Fruit fly (Drosophila melanogaster): Measurements from ENCODE around the gene RhoBTB.

The RhoBTB gene

DNA sequence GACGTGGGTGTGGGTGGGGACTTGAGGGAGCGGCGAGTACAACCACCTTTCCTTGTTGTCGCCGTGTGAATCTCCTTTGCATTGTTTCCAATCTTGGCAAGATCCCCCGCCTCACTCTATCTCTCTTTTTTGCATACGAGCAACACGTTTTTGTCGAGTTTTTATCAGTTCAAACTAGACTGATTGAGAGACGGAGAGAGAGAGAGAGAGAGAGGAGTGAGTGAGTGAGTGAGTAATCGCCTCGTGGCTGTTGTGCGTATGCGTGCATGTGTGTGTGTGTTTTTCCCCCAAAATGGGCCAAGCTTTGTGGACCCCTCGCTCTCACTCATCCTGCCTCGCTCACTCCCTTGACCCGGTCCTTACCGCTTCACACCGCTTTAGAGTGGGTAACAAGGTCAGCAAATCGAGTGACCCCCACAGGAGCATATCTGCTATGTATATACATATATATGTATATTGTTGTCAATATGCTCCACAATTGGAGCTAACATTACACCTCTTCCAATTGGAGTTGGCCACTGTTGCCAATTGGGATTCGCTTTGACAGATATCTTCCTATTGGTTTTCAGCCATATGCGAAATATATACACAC, 26.6 kb upstream of the RhoBTB start:
- no peak for TF ChIP-seq CG17806 (tag; optimal IDR thresholded peaks at IDR 0.05)
- TF ChIP-seq CG32121 (GFP tag; IDR thresholded peaks at IDR 0.05), result 0 out of 2 replicates have a peak, but pooled peaks have one; percentile 29
- peak; percentile 44; the same call in 1 of the 2 replicates for TF ChIP-seq Ets98B (GFP tag; IDR thresholded peaks at IDR 0.05)
- no peak for TF ChIP-seq CG34367 (tag; optimal IDR thresholded peaks at IDR 0.05)
- TF ChIP-seq EcR (GFP tag; optimal IDR thresholded peaks at IDR 0.05), result peak; percentile 95
- no peak for TF ChIP-seq CG8159 (tag; optimal IDR thresholded peaks at IDR 0.05)
- no peak for TF ChIP-seq CG14655 (GFP tag; optimal IDR thresholded peaks at IDR 0.05)
- TF ChIP-seq fd96Ca (GFP tag; IDR thresholded peaks at IDR 0.05), result no peak; the same call in 2 of the 3 replicates
- no peak for TF ChIP-seq gl (tag; optimal IDR thresholded peaks at IDR 0.05)
- TF ChIP-seq CG9948 (tag; optimal IDR thresholded peaks at IDR 0.05), result no peak
- TF ChIP-seq CG15710 (tag; optimal IDR thresholded peaks at IDR 0.05), result no peak
- TF ChIP-seq Pif1B (GFP tag; optimal IDR thresholded peaks at IDR 0.05), result no peak
- no peak for TF ChIP-seq rn (GFP tag; IDR thresholded peaks at IDR 0.05)
- no peak for TF ChIP-seq CG8301 (tag; optimal IDR thresholded peaks at IDR 0.05)
- 0 out of 3 replicates have a peak, but pooled peaks have one; percentile 39 for TF ChIP-seq CG4496 (GFP tag; IDR thresholded peaks at IDR 0.05)
- no peak for TF ChIP-seq Pif1A (GFP tag; optimal IDR thresholded peaks at IDR 0.05)
- TF ChIP-seq CG12605 (GFP tag; IDR thresholded peaks at IDR 0.05), result 0 out of 2 replicates have a peak, but pooled peaks have one; percentile 46
- TF ChIP-seq Snoo (tag; optimal IDR thresholded peaks at IDR 0.05), result no peak
- TF ChIP-seq CG13204 (GFP tag; optimal IDR thresholded peaks at IDR 0.05), result no peak
- TF ChIP-seq CG10348 (GFP tag; IDR thresholded peaks at IDR 0.05), result no peak
- no peak for TF ChIP-seq D1 (tag; optimal IDR thresholded peaks at IDR 0.05)

DNA sequence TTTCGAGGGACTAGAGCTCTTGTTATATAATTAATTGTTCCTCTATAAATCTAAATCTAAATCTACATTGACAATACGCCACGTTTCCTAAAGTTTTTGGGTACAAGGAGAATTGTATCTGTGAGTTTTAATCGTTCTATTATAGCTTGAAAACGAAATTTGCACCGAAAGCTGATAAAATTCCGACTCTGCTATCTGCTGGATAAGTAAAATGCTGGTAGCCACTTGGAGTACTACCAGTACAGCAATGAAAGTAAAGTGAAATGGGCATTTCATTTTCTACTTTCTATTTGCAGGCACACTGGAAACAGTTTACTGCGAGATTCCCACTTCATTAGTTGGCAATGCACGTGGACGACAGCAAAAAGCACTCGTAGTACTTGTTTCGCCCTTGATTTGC, 22.9 kb upstream of the RhoBTB start, which contains the start of gene CG5618:
Gene CG5618 (plus strand): TSS at position 301 of the 400 bp plus-strand sequence.
- TF ChIP-seq CG13204 (GFP tag; optimal IDR thresholded peaks at IDR 0.05) (no peak), CG4496 (GFP tag; IDR thresholded peaks at IDR 0.05) (no peak), CG10348 (GFP tag; IDR thresholded peaks at IDR 0.05) (no peak), Pif1A (GFP tag; optimal IDR thresholded peaks at IDR 0.05) (no peak), CG14655 (GFP tag; optimal IDR thresholded peaks at IDR 0.05) (no peak)

DNA sequence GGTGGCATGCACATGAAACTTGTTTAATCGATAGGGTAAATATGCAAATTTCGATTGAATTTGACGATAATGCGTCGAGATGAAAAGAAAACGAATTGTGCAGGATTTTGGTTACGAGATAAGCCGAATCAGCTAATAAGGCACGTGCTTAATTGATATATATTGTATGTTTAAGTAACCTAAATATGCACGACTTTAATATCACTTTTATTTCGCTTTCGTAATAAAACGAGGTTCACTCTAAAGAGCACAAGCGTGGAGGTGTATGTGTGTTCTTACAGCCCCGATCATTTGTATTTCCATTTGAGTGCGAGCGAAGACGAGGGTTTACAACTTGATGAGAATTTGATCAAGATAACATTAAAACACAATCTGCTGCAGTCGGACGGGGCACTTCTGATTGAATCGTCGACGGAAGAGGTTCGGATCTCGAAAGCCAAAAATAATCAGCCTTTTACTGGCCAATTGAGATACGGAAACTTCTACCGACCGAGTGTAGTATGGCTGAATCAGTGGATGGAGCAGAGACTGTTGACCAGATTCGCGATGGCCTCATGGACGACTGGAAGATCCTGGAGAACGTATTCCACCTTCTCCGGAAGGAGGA, 22.2 kb upstream of the RhoBTB start:
- TF ChIP-seq CG9948 (tag; optimal IDR thresholded peaks at IDR 0.05), result no peak
- TF ChIP-seq CG15710 (tag; optimal IDR thresholded peaks at IDR 0.05), result no peak
- TF ChIP-seq Pif1A (GFP tag; optimal IDR thresholded peaks at IDR 0.05), result no peak
- peak; percentile 87 for TF ChIP-seq CG8159 (tag; optimal IDR thresholded peaks at IDR 0.05)
- TF ChIP-seq CG12605 (GFP tag; IDR thresholded peaks at IDR 0.05), result 0 out of 2 replicates have a peak, but pooled peaks have one; percentile 13
- TF ChIP-seq CG34367 (tag; optimal IDR thresholded peaks at IDR 0.05), result no peak
- no peak for TF ChIP-seq CG17806 (tag; optimal IDR thresholded peaks at IDR 0.05)
- TF ChIP-seq CG32121 (GFP tag; IDR thresholded peaks at IDR 0.05), result 0 out of 2 replicates have a peak, but pooled peaks have one; percentile 9
- no peak for TF ChIP-seq CG14655 (GFP tag; optimal IDR thresholded peaks at IDR 0.05)
- TF ChIP-seq gl (tag; optimal IDR thresholded peaks at IDR 0.05), result no peak
- TF ChIP-seq CG13204 (GFP tag; optimal IDR thresholded peaks at IDR 0.05), result no peak

DNA sequence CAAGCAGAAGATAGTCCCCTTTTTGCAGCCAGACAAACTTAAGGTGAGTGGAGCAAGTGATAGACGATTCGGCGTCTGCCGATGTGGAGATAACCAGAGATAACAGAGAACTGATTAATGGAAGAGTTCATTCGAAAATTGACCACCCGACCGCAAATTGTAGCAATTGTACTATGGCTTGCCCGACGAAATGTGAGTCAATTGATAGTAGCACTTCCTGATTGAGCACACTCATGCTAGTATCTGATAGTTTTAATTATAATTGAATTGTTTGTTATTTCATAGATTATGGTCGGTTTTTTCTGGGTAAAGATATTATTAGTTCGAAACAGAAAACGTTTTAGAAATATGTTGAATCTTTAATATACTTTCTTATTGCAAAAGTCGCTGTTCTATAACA, 21.7 kb upstream of the RhoBTB start:
- no peak for TF ChIP-seq Snoo (tag; optimal IDR thresholded peaks at IDR 0.05)
- no peak for TF ChIP-seq CG10348 (GFP tag; IDR thresholded peaks at IDR 0.05)
- no peak for TF ChIP-seq CG15710 (tag; optimal IDR thresholded peaks at IDR 0.05)
- TF ChIP-seq Ets98B (GFP tag; IDR thresholded peaks at IDR 0.05), result no peak
- no peak for TF ChIP-seq CG13204 (GFP tag; optimal IDR thresholded peaks at IDR 0.05)
- TF ChIP-seq CG12605 (GFP tag; IDR thresholded peaks at IDR 0.05), result no peak
- TF ChIP-seq CG8301 (tag; optimal IDR thresholded peaks at IDR 0.05), result no peak
- no peak for TF ChIP-seq CG32121 (GFP tag; IDR thresholded peaks at IDR 0.05)
- TF ChIP-seq fd96Ca (GFP tag; IDR thresholded peaks at IDR 0.05), result no peak
- TF ChIP-seq Pif1A (GFP tag; optimal IDR thresholded peaks at IDR 0.05), result no peak
- no peak for TF ChIP-seq CG17806 (tag; optimal IDR thresholded peaks at IDR 0.05)
- no peak for TF ChIP-seq D1 (tag; optimal IDR thresholded peaks at IDR 0.05)
- TF ChIP-seq CG14655 (GFP tag; optimal IDR thresholded peaks at IDR 0.05), result no peak

DNA sequence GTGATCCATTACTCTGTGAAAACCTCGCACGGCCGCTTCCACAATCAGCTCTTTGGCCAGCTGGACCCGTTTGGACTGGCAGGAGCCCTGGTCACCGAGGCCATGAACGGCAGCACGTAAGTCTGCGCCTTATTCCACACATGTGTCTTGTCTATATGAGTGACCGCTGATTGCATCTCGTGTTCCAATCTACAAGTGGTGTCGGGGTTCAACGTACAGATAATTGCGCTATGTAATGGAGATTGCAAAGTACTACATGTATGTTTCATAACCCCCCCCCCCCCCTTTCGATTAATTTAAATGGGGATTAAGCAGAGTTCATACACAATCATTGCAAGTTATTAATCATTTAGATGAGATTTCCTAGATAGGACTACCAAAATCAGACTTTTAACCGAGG, 21.2 kb upstream of the RhoBTB start:
- TF ChIP-seq Snoo (tag; optimal IDR thresholded peaks at IDR 0.05) (no peak), EcR (GFP tag; optimal IDR thresholded peaks at IDR 0.05) (peak; percentile 82)

DNA sequence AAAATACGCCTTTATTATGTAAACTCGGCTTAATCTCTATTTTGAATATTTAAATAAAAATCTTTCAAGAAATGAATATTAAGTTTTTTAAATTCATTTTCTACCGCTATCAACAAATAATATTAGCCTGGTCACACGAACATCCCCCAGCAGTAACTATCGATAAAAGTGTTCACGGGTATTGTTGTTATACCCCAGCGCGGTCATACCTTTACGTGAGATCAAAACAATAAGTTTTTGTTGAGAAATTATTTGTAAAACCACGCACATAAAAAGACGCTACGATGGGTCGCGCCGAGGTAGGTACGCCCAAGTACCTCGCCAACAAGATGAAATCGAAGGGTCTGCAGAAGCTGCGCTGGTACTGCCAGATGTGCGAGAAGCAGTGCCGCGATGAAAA, 19.4 kb upstream of the RhoBTB start, which contains the start of gene kin17:
Gene kin17 (plus strand): TSS at position 195 of the 400 bp plus-strand sequence.
- no peak for TF ChIP-seq rn (GFP tag; IDR thresholded peaks at IDR 0.05)
- TF ChIP-seq CG14655 (GFP tag; optimal IDR thresholded peaks at IDR 0.05), result no peak
- no peak for TF ChIP-seq Pif1B (GFP tag; optimal IDR thresholded peaks at IDR 0.05)

DNA sequence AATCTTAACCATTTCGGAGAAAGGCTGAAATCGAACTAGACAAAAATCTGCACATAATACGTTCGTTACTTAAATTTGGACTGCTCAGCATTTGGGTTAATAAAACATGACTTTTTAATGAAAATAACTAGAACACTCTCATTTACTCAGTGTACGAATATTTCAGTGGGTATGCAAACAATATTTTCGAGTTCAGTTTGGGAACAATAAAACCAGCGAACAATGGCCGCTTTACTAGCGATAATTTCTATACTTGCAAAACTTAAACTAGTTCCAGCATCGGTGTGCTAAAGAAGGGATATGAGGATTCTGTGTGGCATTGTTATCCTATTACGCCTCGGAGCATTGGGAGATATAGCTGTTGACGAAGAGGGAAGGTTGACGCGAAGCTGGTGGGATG, 17.8 kb upstream of the RhoBTB start, which contains the start of gene CG5665:
Gene CG5665 (plus strand): TSS at position 301 of the 400 bp plus-strand sequence.
- no peak for TF ChIP-seq CG12605 (GFP tag; IDR thresholded peaks at IDR 0.05)
- TF ChIP-seq CG8301 (tag; optimal IDR thresholded peaks at IDR 0.05), result no peak
- TF ChIP-seq CG17806 (tag; optimal IDR thresholded peaks at IDR 0.05), result no peak
- TF ChIP-seq fd96Ca (GFP tag; IDR thresholded peaks at IDR 0.05), result no peak
- TF ChIP-seq CG10348 (GFP tag; IDR thresholded peaks at IDR 0.05), result no peak
- TF ChIP-seq CG4496 (GFP tag; IDR thresholded peaks at IDR 0.05), result no peak
- no peak for TF ChIP-seq Pif1B (GFP tag; optimal IDR thresholded peaks at IDR 0.05)
- TF ChIP-seq D1 (tag; optimal IDR thresholded peaks at IDR 0.05), result no peak
